Worm (Caenorhabditis elegans) whole organism, L3 larva: ENCODE measurements around the gene C03G6.17.

ENCODE experiments used
- R02D3.7 ChIP-seq: fragments of 150-350 bp; optimal IDR thresholded peaks from 2 replicates; lab custom pipeline; 2014; ENCODE audit warnings: missing biosample characterization, missing genetic modification characterization
- ZK546.5 ChIP-seq: sonication (generic microtip); optimal IDR thresholded peaks from 2 replicates; lab custom pipeline; 2017; ENCODE audit warnings: missing biosample characterization, missing genetic modification characterization
- aly-2 ChIP-seq: fragments of 150-350 bp; optimal IDR thresholded peaks from 2 replicates; lab custom pipeline; 2014; ENCODE audit warnings: missing biosample characterization, missing genetic modification characterization
- ama-1 ChIP-seq: fragments of 150-350 bp; optimal IDR thresholded peaks from 2 replicates; lab custom pipeline; 2018
- ceh-16 ChIP-seq: sonication (generic microtip); optimal IDR thresholded peaks from 2 replicates; lab custom pipeline; 2017; ENCODE audit warnings: missing biosample characterization, missing genetic modification characterization
- ceh-28 ChIP-seq: fragments of 150-350 bp; optimal IDR thresholded peaks from 2 replicates; lab custom pipeline; 2014; ENCODE audit warnings: missing biosample characterization, missing genetic modification reagents, missing genetic modification characterization
- ceh-82 ChIP-seq: fragments of 150-350 bp; optimal IDR thresholded peaks from 2 replicates; lab custom pipeline; 2014; ENCODE audit warnings: missing biosample characterization, missing genetic modification characterization
- daf-12 ChIP-seq: fragments of 150-350 bp; optimal IDR thresholded peaks from 2 replicates; lab custom pipeline; 2014; ENCODE audit warnings: missing biosample characterization, missing genetic modification reagents, missing genetic modification characterization
- egl-27 ChIP-seq: sonication (generic microtip); optimal IDR thresholded peaks from 4 replicates; lab custom pipeline; 2017; ENCODE audit warnings: missing biosample characterization, missing genetic modification reagents, missing genetic modification characterization
- egl-5 ChIP-seq: fragments of 150-350 bp; optimal IDR thresholded peaks from 2 replicates; lab custom pipeline; 2017; ENCODE audit warnings: missing biosample characterization, missing genetic modification reagents, missing genetic modification characterization, inconsistent platforms
- elt-1 ChIP-seq: fragments of 150-350 bp; optimal IDR thresholded peaks from 2 replicates; lab custom pipeline; 2014; ENCODE audit warnings: missing biosample characterization, missing genetic modification characterization
- elt-2 ChIP-seq: sonication (generic microtip); optimal IDR thresholded peaks from 2 replicates; lab custom pipeline; 2016; ENCODE audit warnings: missing genetic modification reagents, mild to moderate bottlenecking, missing genetic modification characterization, missing compliant biosample characterization
- eor-1 ChIP-seq, 2 experiments: fragments of 150-350 bp; optimal IDR thresholded peaks; 2 replicates each; lab custom pipeline; 2014 to 2018; ENCODE audit warnings: missing biosample characterization in 2 of 2, missing genetic modification characterization in 2 of 2
- fkh-10 ChIP-seq: sonication (generic microtip); optimal IDR thresholded peaks from 2 replicates; lab custom pipeline; 2017; ENCODE audit warnings: missing biosample characterization, missing genetic modification reagents, missing genetic modification characterization
- fkh-2 ChIP-seq: fragments of 150-350 bp; optimal IDR thresholded peaks from 2 replicates; lab custom pipeline; 2014; ENCODE audit warnings: missing biosample characterization, missing genetic modification reagents, missing genetic modification characterization
- fos-1 ChIP-seq: fragments of 150-350 bp; optimal IDR thresholded peaks from 2 replicates; lab custom pipeline; 2014; ENCODE audit warnings: missing biosample characterization, missing genetic modification characterization
- hmg-11 ChIP-seq: sonication (generic microtip); optimal IDR thresholded peaks from 2 replicates; lab custom pipeline; 2016; ENCODE audit warnings: missing genetic modification characterization, missing compliant biosample characterization
- lin-15B ChIP-seq: fragments of 150-350 bp; optimal IDR thresholded peaks from 2 replicates; lab custom pipeline; 2014; ENCODE audit warnings: missing biosample characterization, missing genetic modification characterization
- lin-39 ChIP-seq: fragments of 150-350 bp; optimal IDR thresholded peaks from 2 replicates; lab custom pipeline; 2018; ENCODE audit warnings: missing biosample characterization, missing genetic modification reagents, missing genetic modification characterization
- lsy-12 ChIP-seq: sonication (generic microtip); optimal IDR thresholded peaks from 2 replicates; lab custom pipeline; 2016; ENCODE audit warnings: mild to moderate bottlenecking, missing genetic modification characterization, missing compliant biosample characterization
- mdl-1 ChIP-seq: fragments of 150-350 bp; optimal IDR thresholded peaks from 2 replicates; lab custom pipeline; 2014; ENCODE audit warnings: missing biosample characterization, missing genetic modification characterization
- mml-1 ChIP-seq: fragments of 150-350 bp; sonication (generic microtip); optimal IDR thresholded peaks from 3 replicates; lab custom pipeline; 2014; ENCODE audit warnings: missing biosample characterization, missing genetic modification characterization
- nhr-11 ChIP-seq: fragments of 150-350 bp; optimal IDR thresholded peaks from 2 replicates; lab custom pipeline; 2014; ENCODE audit warnings: missing biosample characterization, missing genetic modification characterization
- nhr-23 ChIP-seq: fragments of 150-350 bp; optimal IDR thresholded peaks from 2 replicates; lab custom pipeline; 2014; ENCODE audit warnings: missing biosample characterization, missing genetic modification reagents, missing genetic modification characterization
- nhr-237 ChIP-seq: fragments of 150-350 bp; optimal IDR thresholded peaks from 2 replicates; lab custom pipeline; 2014; ENCODE audit warnings: missing biosample characterization, missing genetic modification characterization
- nhr-25 ChIP-seq: sonication (generic microtip); optimal IDR thresholded peaks from 2 replicates; lab custom pipeline; 2017; ENCODE audit warnings: missing biosample characterization, missing genetic modification characterization
- nhr-43 ChIP-seq: sonication (generic microtip); optimal IDR thresholded peaks from 2 replicates; lab custom pipeline; 2016; ENCODE audit warnings: mild to moderate bottlenecking, missing genetic modification characterization, missing compliant biosample characterization; ENCODE audit not compliant: poor library complexity, severe bottlenecking
- nhr-77 ChIP-seq: fragments of 150-350 bp; optimal IDR thresholded peaks from 2 replicates; lab custom pipeline; 2014; ENCODE audit warnings: missing biosample characterization, missing genetic modification characterization
- pha-4 ChIP-seq: fragments of 150-350 bp; optimal IDR thresholded peaks from 2 replicates; lab custom pipeline; 2014; ENCODE audit warnings: missing biosample characterization, missing genetic modification reagents, missing genetic modification characterization
- sea-2 ChIP-seq: fragments of 150-350 bp; sonication (generic microtip); optimal IDR thresholded peaks from 4 replicates; lab custom pipeline; 2014; ENCODE audit warnings: missing biosample characterization, missing genetic modification reagents, missing genetic modification characterization
- skn-1 ChIP-seq: fragments of 150-350 bp; optimal IDR thresholded peaks from 2 replicates; lab custom pipeline; 2014; ENCODE audit warnings: missing biosample characterization, missing genetic modification characterization
- snpc-4 ChIP-seq: fragments of 150-350 bp; optimal IDR thresholded peaks from 2 replicates; lab custom pipeline; 2014; ENCODE audit warnings: missing biosample characterization, missing genetic modification characterization
- unc-62 ChIP-seq: fragments of 150-350 bp; sonication (generic microtip); optimal IDR thresholded peaks from 4 replicates; lab custom pipeline; 2014; ENCODE audit warnings: missing biosample characterization, missing genetic modification reagents, missing genetic modification characterization
- zag-1 ChIP-seq: fragments of 150-350 bp; optimal IDR thresholded peaks from 2 replicates; lab custom pipeline; 2014; ENCODE audit warnings: missing biosample characterization, missing genetic modification characterization
- ztf-11 ChIP-seq: fragments of 150-350 bp; optimal IDR thresholded peaks from 2 replicates; lab custom pipeline; 2014; ENCODE audit warnings: missing biosample characterization, missing genetic modification characterization

Gene C03G6.17

DNA sequence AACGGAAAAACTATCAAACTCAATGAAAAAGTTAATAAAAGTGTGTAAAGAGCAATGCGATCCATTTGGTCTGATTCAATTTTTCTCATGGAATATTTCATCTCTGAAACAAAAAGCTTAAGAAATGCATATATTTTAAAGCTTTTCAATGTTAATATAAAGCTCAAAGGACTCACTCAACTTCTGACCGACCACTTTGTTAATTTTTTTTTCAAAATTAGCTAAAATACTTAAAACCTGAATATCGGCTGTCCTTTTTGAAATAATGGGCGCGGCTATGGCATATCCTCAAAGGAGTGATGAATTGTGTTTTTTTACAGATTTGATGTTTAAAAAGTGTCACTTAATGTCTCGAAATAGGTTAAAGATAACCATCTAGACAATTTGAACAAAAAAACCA is 8.9 kb upstream of the C03G6.17 start, which contains the start of gene C02H6.1:
C02H6.1 (minus strand) TSS at position 101 of the 400 bp plus-strand sequence.
- TF ChIP-seq ztf-11 (tag; lab: Kevin White, UChicago) (no peak), nhr-237 (tag; lab: Kevin White, UChicago) (no peak), eor-1 (tag; optimal IDR thresholded peaks at IDR 0.05; lab: Kevin White, UChicago) (no peak), elt-2 (tag; lab: Kevin White, UChicago) (no peak), mml-1 (tag; lab: Kevin White, UChicago) (no peak), mdl-1 (tag; lab: Kevin White, UChicago) (no peak), ceh-28 (tag; lab: Kevin White, UChicago) (no peak), nhr-77 (no peak), lin-39 (tag; lab: Kevin White, UChicago) (no peak), fos-1 (tag; lab: Kevin White, UChicago) (no peak), R02D3.7 (tag; lab: Kevin White, UChicago) (no peak), ceh-82 (tag; lab: Kevin White, UChicago) (no peak), lin-15B (no peak)

DNA sequence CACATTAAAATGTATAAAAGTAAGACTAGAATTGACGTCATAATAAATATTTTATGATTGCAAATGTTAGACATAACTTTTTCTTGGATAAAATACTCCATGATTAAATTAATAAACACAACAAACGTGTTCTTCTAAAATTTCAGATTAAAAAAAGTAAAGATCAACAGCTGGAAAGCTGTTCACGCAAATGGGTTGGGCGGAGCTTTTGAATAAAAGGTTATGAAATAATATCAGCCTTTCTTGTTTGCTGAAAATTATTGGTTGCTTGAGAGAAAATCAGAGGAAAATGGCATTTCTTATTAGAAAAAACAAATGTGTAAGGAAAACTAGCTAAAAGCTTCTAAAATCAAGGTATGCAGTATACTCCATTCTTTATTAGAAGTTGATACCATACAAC is 6.8 kb upstream of the C03G6.17 start, which contains the start of gene C02H6.3:
C02H6.3 (minus strand) TSS at position 101 of the 400 bp plus-strand sequence.
- no peak for TF ChIP-seq nhr-43 (tag; lab: Kevin White, UChicago)
- TF ChIP-seq fkh-2 (tag; lab: Kevin White, UChicago) = no peak
- no peak for TF ChIP-seq nhr-25 (tag; lab: Kevin White, UChicago)
- TF ChIP-seq zag-1 (tag; lab: Kevin White, UChicago) = no peak
- no peak for TF ChIP-seq snpc-4 (tag; lab: Kevin White, UChicago)
- TF ChIP-seq aly-2 = no peak
- TF ChIP-seq R02D3.7 (tag; lab: Kevin White, UChicago) = no peak
- no peak for TF ChIP-seq lin-15B
- TF ChIP-seq skn-1 (tag; lab: Kevin White, UChicago) = no peak
- no peak for TF ChIP-seq egl-27
- TF ChIP-seq elt-1 (tag; lab: Kevin White, UChicago) = no peak
- no peak for TF ChIP-seq nhr-11 (tag; lab: Kevin White, UChicago)
- TF ChIP-seq mdl-1 (tag; lab: Kevin White, UChicago) = no peak
- no peak for TF ChIP-seq ZK546.5
- TF ChIP-seq nhr-237 (tag; lab: Kevin White, UChicago) = no peak
- no peak for TF ChIP-seq ztf-11 (tag; lab: Kevin White, UChicago)
- TF ChIP-seq mml-1 (tag; lab: Kevin White, UChicago) = no peak
- no peak for TF ChIP-seq nhr-23 (tag; lab: Kevin White, UChicago)
- TF ChIP-seq, all 47 proteins: peak for 0

DNA sequence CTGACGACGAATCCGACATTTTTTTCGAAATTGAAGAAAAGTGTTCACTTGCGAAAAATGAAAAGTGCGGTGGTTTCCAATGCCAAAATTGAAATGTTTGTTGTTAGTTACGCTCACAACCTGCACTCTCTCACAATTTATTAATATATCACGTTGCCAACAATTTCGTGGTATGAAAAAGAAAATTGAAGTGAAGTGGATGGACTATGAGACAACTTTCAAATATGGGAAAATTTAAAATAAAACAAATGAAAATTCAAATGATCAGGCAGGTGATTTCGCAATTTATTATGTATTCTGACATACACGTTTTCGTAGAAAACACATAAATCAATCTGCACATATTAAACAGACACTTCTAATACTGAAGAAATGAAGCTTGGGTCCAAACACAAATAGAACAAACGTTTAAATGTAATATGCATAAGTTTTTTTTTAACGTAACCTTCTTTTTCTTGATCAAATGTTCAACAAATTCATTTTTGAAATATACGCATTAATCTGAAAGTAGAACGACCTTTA is 5.2 kb upstream of the C03G6.17 start, which contains the start of gene srp-6:
srp-6 (minus strand) TSS at position 51 of the 522 bp plus-strand sequence.
- TF ChIP-seq pha-4 (tag; lab: Kevin White, UChicago) (peak; percentile 1), ceh-16 (tag; lab: Kevin White, UChicago) (no peak)

ce11 chrV:7379384-7379783 is 1.5 kb downstream of the C03G6.17 start, which contains the start of gene srsx-24:
Gene srsx-24 (minus strand): TSS chrV:7379484.
- no peak for TF ChIP-seq nhr-43 (tag; lab: Kevin White, UChicago)

DNA sequence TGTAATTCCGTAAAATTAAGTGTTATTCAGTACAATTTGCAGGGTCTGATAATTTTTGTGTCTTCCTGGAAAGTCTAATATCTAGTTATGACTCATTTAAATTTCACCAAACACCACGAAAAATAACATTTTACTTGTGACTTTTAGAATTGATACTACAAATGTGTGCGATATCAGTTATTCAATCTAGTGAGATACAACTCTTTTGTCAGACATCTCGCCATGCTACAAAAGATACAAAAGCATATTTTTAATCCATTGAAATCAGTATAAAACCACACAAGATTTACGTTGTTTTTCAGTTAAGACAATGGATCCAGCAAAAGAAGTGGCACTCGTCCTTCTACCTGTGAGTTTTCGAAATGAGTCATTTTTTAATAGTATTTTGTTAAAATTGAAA is 6.8 kb downstream of the C03G6.17 start, which contains the start of gene srx-56:
srx-56 (plus strand) TSS at position 301 of the 400 bp plus-strand sequence.
- TF ChIP-seq ceh-82 (tag; lab: Kevin White, UChicago) (no peak), sea-2 (GFP tag; lab: Kevin White, UChicago) (no peak), skn-1 (tag; lab: Kevin White, UChicago) (no peak), zag-1 (tag; lab: Kevin White, UChicago) (no peak), nhr-23 (tag; lab: Kevin White, UChicago) (no peak), hmg-11 (tag; lab: Kevin White, UChicago) (no peak), fkh-10 (GFP tag; lab: Kevin White, UChicago) (no peak), fos-1 (tag; lab: Kevin White, UChicago) (no peak), ama-1 (lab: Kevin White, UChicago) (no peak), nhr-237 (tag; lab: Kevin White, UChicago) (no peak)

DNA sequence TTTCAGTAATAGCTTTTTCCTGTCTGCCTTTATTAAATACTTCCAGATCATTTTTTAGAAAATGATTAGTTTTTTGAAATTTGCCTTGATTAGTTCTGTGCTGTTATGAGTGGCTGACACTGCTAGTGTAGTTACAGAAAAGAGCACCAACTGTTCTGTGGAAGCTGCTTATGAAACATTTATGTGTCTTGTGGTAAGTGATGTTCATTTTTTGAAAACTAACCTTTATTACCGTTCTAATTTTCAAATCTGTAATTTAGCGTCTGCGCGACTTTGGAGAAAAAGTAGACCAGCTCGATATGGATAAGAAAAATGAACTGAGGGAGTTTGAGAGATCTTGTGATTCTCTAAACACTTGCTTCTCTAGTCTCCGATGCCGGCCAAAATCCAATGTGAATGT is 11.3 kb downstream of the C03G6.17 start, which contains the start of gene srj-14:
srj-14 (plus strand) TSS at position 131 of the 400 bp plus-strand sequence.
- TF ChIP-seq daf-12 (tag; lab: Kevin White, UChicago) = no peak
- TF ChIP-seq lsy-12 = no peak
- TF ChIP-seq pha-4 (tag; lab: Kevin White, UChicago) = no peak
- TF ChIP-seq unc-62 (GFP tag; lab: Kevin White, UChicago) = no peak
- TF ChIP-seq egl-5 = no peak
